Fruit fly (Drosophila melanogaster): ENCODE measurements around the gene dia.

- no peak for TF ChIP-seq psq (optimal IDR thresholded peaks at IDR 0.05)
- no peak for TF ChIP-seq CG8478 (optimal IDR thresholded peaks at IDR 0.05)
- TF ChIP-seq pan (optimal IDR thresholded peaks at IDR 0.05), result no peak
- TF ChIP-seq usp (GFP tag; optimal IDR thresholded peaks at IDR 0.05), result no peak
- no peak for TF ChIP-seq EcR (GFP tag; optimal IDR thresholded peaks at IDR 0.05)
- TF ChIP-seq Dll (optimal IDR thresholded peaks at IDR 0.05), result no peak
Observed at dm6 chr2L:20761951-20762538, 4.1 kb downstream of the dia start.

Measured in whole organism.